Fruit fly (Drosophila melanogaster): ENCODE data around the gene Mpv17.
A peak's percentile ranks its signal among the peaks of the same experiment; 100 is the strongest.

The Mpv17 gene

dm6 chr4:1026806-1027431, 2.2 kb downstream of the Mpv17 start, which contains the start of gene PlexA (continued):
- peak; percentile 53 for TF ChIP-seq gro (GFP tag; optimal IDR thresholded peaks at IDR 0.05)
- peak; percentile 95 for TF ChIP-seq CG2889 (GFP tag; IDR thresholded peaks at IDR 0.05)
- TF ChIP-seq Hmx (GFP tag; optimal IDR thresholded peaks at IDR 0.05), result no peak
- peak; percentile 90 for TF ChIP-seq Med (GFP tag)
- TF ChIP-seq Vsx1 (GFP tag; optimal IDR thresholded peaks at IDR 0.05), result no peak
- peak; percentile 94 for TF ChIP-seq H15 (GFP tag; IDR thresholded peaks at IDR 0.05)
- TF ChIP-seq CG14710 (tag; optimal IDR thresholded peaks at IDR 0.05), result peak; percentile 92
- peak; percentile 17 for TF ChIP-seq bigmax (GFP tag; optimal IDR thresholded peaks at IDR 0.05)
- peak; percentile 98 for TF ChIP-seq slbo (GFP tag; IDR thresholded peaks at IDR 0.05)
- peak; percentile 91; the same call in 2 of the 3 replicates for TF ChIP-seq jigr1 (GFP tag; IDR thresholded peaks at IDR 0.05)
- 0 out of 2 replicates have a peak, but pooled peaks have one; percentile 31 for TF ChIP-seq CG42726 (GFP tag; IDR thresholded peaks at IDR 0.05; ENCODE audit: partially characterized antibody)
- TF ChIP-seq CG5180 (GFP tag; optimal IDR thresholded peaks at IDR 0.05), result no peak
- TF ChIP-seq CG13775 (GFP tag; optimal IDR thresholded peaks at IDR 0.05), result peak; percentile 86
- peak; percentile 67 for TF ChIP-seq Elba2 (GFP tag; optimal IDR thresholded peaks at IDR 0.05)
- TF ChIP-seq CG9932 (GFP tag; IDR thresholded peaks at IDR 0.05), result peak; percentile 96
- TF ChIP-seq ttk (GFP tag; IDR thresholded peaks at IDR 0.05), result peak; percentile 96
- peak; percentile 1 for TF ChIP-seq Asciz (GFP tag; optimal IDR thresholded peaks at IDR 0.05)
- TF ChIP-seq sd (tag; optimal IDR thresholded peaks at IDR 0.05), result no peak
- TF ChIP-seq hb (GFP tag; IDR thresholded peaks at IDR 0.05; ENCODE audit: partially characterized antibody), result no peak; the same call in 2 of the 3 replicates
- peak; percentile 87 for TF ChIP-seq CG17829 (tag; optimal IDR thresholded peaks at IDR 0.05)
- peak; percentile 95 for TF ChIP-seq CG10366 (GFP tag; IDR thresholded peaks at IDR 0.05)
- TF ChIP-seq bcd (GFP tag; optimal IDR thresholded peaks at IDR 0.05), result peak; percentile 90
- TF ChIP-seq row (GFP tag; IDR thresholded peaks at IDR 0.05), result peak; percentile 96
- no peak for TF ChIP-seq chinmo (GFP tag; IDR thresholded peaks at IDR 0.05; ENCODE audit: partially characterized antibody)
- TF ChIP-seq CG10565 (GFP tag; optimal IDR thresholded peaks at IDR 0.05), result no peak
- TF ChIP-seq tap (tag; optimal IDR thresholded peaks at IDR 0.05), result peak; percentile 59
- peak; percentile 94 for TF ChIP-seq Ssrp (tag; optimal IDR thresholded peaks at IDR 0.05)
- TF ChIP-seq Jarid2 (GFP tag; optimal IDR thresholded peaks at IDR 0.05), result no peak
- peak; percentile 84 for TF ChIP-seq knrl (GFP tag; IDR thresholded peaks at IDR 0.05; ENCODE audit: partially characterized antibody)
- peak; percentile 95 for TF ChIP-seq fd96Cb (tag; optimal IDR thresholded peaks at IDR 0.05)
- peak; percentile 72 for TF ChIP-seq CG5245 (GFP tag; optimal IDR thresholded peaks at IDR 0.05)
- peak; percentile 72 for TF ChIP-seq HLH54F (GFP tag; optimal IDR thresholded peaks at IDR 0.05)
- TF ChIP-seq CG3847 (GFP tag; IDR thresholded peaks at IDR 0.05), result no peak; the same call in 1 of the 2 replicates
- TF ChIP-seq danr (GFP tag; IDR thresholded peaks at IDR 0.05), result peak; percentile 92
- peak; percentile 44 for TF ChIP-seq HmgD (GFP tag; optimal IDR thresholded peaks at IDR 0.05)
- peak; percentile 66; the same call in 2 of the 3 replicates for TF ChIP-seq vnd (GFP tag; IDR thresholded peaks at IDR 0.05; ENCODE audit: partially characterized antibody)
- peak; percentile 54 for TF ChIP-seq MESR4 (GFP tag; optimal IDR thresholded peaks at IDR 0.05)
- TF ChIP-seq sqz (GFP tag; optimal IDR thresholded peaks at IDR 0.05), result no peak
- TF ChIP-seq ci (GFP tag; IDR thresholded peaks at IDR 0.05), result peak; percentile 92
- TF ChIP-seq psq (GFP tag; optimal IDR thresholded peaks at IDR 0.05), result peak; percentile 59
- peak; percentile 63 for TF ChIP-seq Mad (GFP tag; optimal IDR thresholded peaks at IDR 0.05)
- peak; percentile 52 for TF ChIP-seq maf-S (GFP tag; optimal IDR thresholded peaks at IDR 0.05)
- TF ChIP-seq phol (tag; optimal IDR thresholded peaks at IDR 0.05), result peak; percentile 95
- peak; percentile 47 for TF ChIP-seq CG13624 (GFP tag; optimal IDR thresholded peaks at IDR 0.05)
- TF ChIP-seq H2.0 (GFP tag; IDR thresholded peaks at IDR 0.05), result peak; percentile 95
- TF ChIP-seq gt (GFP tag; IDR thresholded peaks at IDR 0.05), result peak; percentile 87
- TF ChIP-seq Dek (tag; optimal IDR thresholded peaks at IDR 0.05), result no peak
- TF ChIP-seq CG9609 (GFP tag; optimal IDR thresholded peaks at IDR 0.05), result peak; percentile 70
- TF ChIP-seq unpg (GFP tag; optimal IDR thresholded peaks at IDR 0.05), result peak; percentile 92
